ENCODE assay signal across 2 fruit fly cellular contexts in genomic region chr3L:14200966-14201365, dm6.
A peak's percentile ranks its signal among the peaks of the same experiment; 100 is the strongest.
TF ChIP-seq lines count a peak whose summit lies in the region.

No protein-coding gene starts in this region.

TF ChIP-seq in whole organism, embryonic, 481 proteins besides CTCF, POLR2A, EP300 and RAD21 (continued from another document and continues in another):
- TF ChIP-seq Side (GFP tag; optimal IDR thresholded peaks at IDR 0.05; lab: Kevin White, UChicago) = no peak
- TF ChIP-seq CG14014 (GFP tag; IDR thresholded peaks at IDR 0.05; lab: Robert Waterston, UW) = no peak
- no peak for TF ChIP-seq ap (GFP tag; IDR thresholded peaks at IDR 0.05; lab: Robert Waterston, UW)
- no peak for TF ChIP-seq CG11456 (GFP tag; IDR thresholded peaks at IDR 0.05; lab: Robert Waterston, UW)
- TF ChIP-seq gt (GFP tag; IDR thresholded peaks at IDR 0.05; lab: Robert Waterston, UW) = no peak
- no peak for TF ChIP-seq Ada2b (GFP tag; IDR thresholded peaks at IDR 0.05; lab: Robert Waterston, UW)
- TF ChIP-seq inv (GFP tag; IDR thresholded peaks at IDR 0.05; lab: Robert Waterston, UW; ENCODE audit: partially characterized antibody) = peak; percentile 43; the same call in 1 of the 2 replicates
- TF ChIP-seq Scr (GFP tag; IDR thresholded peaks at IDR 0.05; lab: Robert Waterston, UW; ENCODE audit: partially characterized antibody) = no peak
- peak; percentile 52; the same call in 1 of the 3 replicates for TF ChIP-seq so (GFP tag; IDR thresholded peaks at IDR 0.05; lab: Robert Waterston, UW)
- TF ChIP-seq CG10321 (GFP tag; IDR thresholded peaks at IDR 0.05; lab: Robert Waterston, UW) = peak; percentile 84
- TF ChIP-seq gfzf (GFP tag; optimal IDR thresholded peaks at IDR 0.05; lab: Kevin White, UChicago) = no peak
- TF ChIP-seq CG17359 (tag; optimal IDR thresholded peaks at IDR 0.05; lab: Kevin White, UChicago) = no peak
- no peak for TF ChIP-seq dpn (GFP tag; optimal IDR thresholded peaks at IDR 0.05; lab: Kevin White, UChicago)
- TF ChIP-seq Nf-YB (GFP tag; optimal IDR thresholded peaks at IDR 0.05; lab: Kevin White, UChicago) = peak; percentile 2
- TF ChIP-seq Ssrp (tag; optimal IDR thresholded peaks at IDR 0.05; lab: Kevin White, UChicago) = no peak
- peak in 1 of 2 experiments; percentile 54 for TF ChIP-seq Eip74EF (GFP tag; optimal IDR thresholded peaks at IDR 0.05; lab: Kevin White, UChicago)
- TF ChIP-seq CG6689 (GFP tag; IDR thresholded peaks at IDR 0.05; lab: Robert Waterston, UW) = no peak
- TF ChIP-seq her (GFP tag; optimal IDR thresholded peaks at IDR 0.05; lab: Kevin White, UChicago) = no peak
- TF ChIP-seq bigmax (GFP tag; optimal IDR thresholded peaks at IDR 0.05; lab: Kevin White, UChicago) = no peak
- TF ChIP-seq az2 (GFP tag; optimal IDR thresholded peaks at IDR 0.05; lab: Kevin White, UChicago) = no peak
- TF ChIP-seq CG10147 (GFP tag; optimal IDR thresholded peaks at IDR 0.05; lab: Kevin White, UChicago) = no peak
- TF ChIP-seq Hr3 (GFP tag; optimal IDR thresholded peaks at IDR 0.05; lab: Kevin White, UChicago) = no peak
- TF ChIP-seq cg (GFP tag; optimal IDR thresholded peaks at IDR 0.05; lab: Kevin White, UChicago) = peak; percentile 80
- TF ChIP-seq pzg (GFP tag; optimal IDR thresholded peaks at IDR 0.05; lab: Kevin White, UChicago) = no peak
- no peak for TF ChIP-seq ken (GFP tag; IDR thresholded peaks at IDR 0.05; lab: Robert Waterston, UW)
- no peak for TF ChIP-seq HmgZ (tag; optimal IDR thresholded peaks at IDR 0.05; lab: Kevin White, UChicago)
- TF ChIP-seq tap (tag; optimal IDR thresholded peaks at IDR 0.05; lab: Kevin White, UChicago) = no peak
- no peak for TF ChIP-seq CG7372 (GFP tag; IDR thresholded peaks at IDR 0.05; lab: Robert Waterston, UW)
- TF ChIP-seq D19A (tag; optimal IDR thresholded peaks at IDR 0.05; lab: Kevin White, UChicago) = no peak
- no peak for TF ChIP-seq CG8944 (GFP tag; optimal IDR thresholded peaks at IDR 0.05; lab: Kevin White, UChicago)
- no peak for TF ChIP-seq CG9215 (GFP tag; IDR thresholded peaks at IDR 0.05; lab: Robert Waterston, UW)
- TF ChIP-seq unc-4 (GFP tag; IDR thresholded peaks at IDR 0.05; lab: Robert Waterston, UW; ENCODE audit: partially characterized antibody) = no peak
- TF ChIP-seq Antp (GFP tag; optimal IDR thresholded peaks at IDR 0.05; lab: Kevin White, UChicago) = no peak
- TF ChIP-seq CG10274 (GFP tag; optimal IDR thresholded peaks at IDR 0.05; lab: Kevin White, UChicago) = no peak
- TF ChIP-seq gcm2 (GFP tag; optimal IDR thresholded peaks at IDR 0.05; lab: Kevin White, UChicago) = no peak
- TF ChIP-seq gsb (GFP tag; IDR thresholded peaks at IDR 0.05; lab: Robert Waterston, UW) = no peak
- TF ChIP-seq CG17186 (GFP tag; optimal IDR thresholded peaks at IDR 0.05; lab: Kevin White, UChicago) = no peak
- TF ChIP-seq fd96Cb (tag; optimal IDR thresholded peaks at IDR 0.05; lab: Kevin White, UChicago) = no peak
- no peak; the same call in 1 of the 2 replicates for TF ChIP-seq CG13287 (GFP tag; IDR thresholded peaks at IDR 0.05; lab: Robert Waterston, UW; ENCODE audit: partially characterized antibody)
- no peak for TF ChIP-seq NFAT (GFP tag; IDR thresholded peaks at IDR 0.05; lab: Robert Waterston, UW)
- no peak for TF ChIP-seq insv (GFP tag; optimal IDR thresholded peaks at IDR 0.05; lab: Kevin White, UChicago)
- no peak for TF ChIP-seq CG11696 (GFP tag; IDR thresholded peaks at IDR 0.05; lab: Robert Waterston, UW)
- TF ChIP-seq zfh1 (GFP tag; IDR thresholded peaks at IDR 0.05; lab: Robert Waterston, UW) = no peak
- TF ChIP-seq row (GFP tag; IDR thresholded peaks at IDR 0.05; lab: Robert Waterston, UW) = peak; percentile 32; the same call in 1 of the 3 replicates
- TF ChIP-seq CG3995 (GFP tag; optimal IDR thresholded peaks at IDR 0.05; lab: Kevin White, UChicago) = no peak
- no peak for TF ChIP-seq MBD-R2 (GFP tag; IDR thresholded peaks at IDR 0.05; lab: Robert Waterston, UW)
- peak; percentile 27; the same call in 1 of the 2 replicates for TF ChIP-seq CG17328 (GFP tag; IDR thresholded peaks at IDR 0.05; lab: Robert Waterston, UW)
- no peak for TF ChIP-seq CG8359 (GFP tag; optimal IDR thresholded peaks at IDR 0.05; lab: Kevin White, UChicago; ENCODE audit: borderline replicate concordance)
- no peak for TF ChIP-seq ham (GFP tag; IDR thresholded peaks at IDR 0.05; lab: Robert Waterston, UW)
- TF ChIP-seq fd3F (GFP tag; optimal IDR thresholded peaks at IDR 0.05; lab: Kevin White, UChicago) = no peak
- TF ChIP-seq CG30403 (GFP tag; optimal IDR thresholded peaks at IDR 0.05; lab: Kevin White, UChicago) = no peak
- TF ChIP-seq Atf6 (GFP tag; IDR thresholded peaks at IDR 0.05; lab: Robert Waterston, UW) = 0 out of 2 replicates have a peak, but pooled peaks have one; percentile 27
- TF ChIP-seq Dref (GFP tag; IDR thresholded peaks at IDR 0.05; lab: Robert Waterston, UW) = no peak
- no peak for TF ChIP-seq CG14667 (GFP tag; IDR thresholded peaks at IDR 0.05; lab: Robert Waterston, UW)
- no peak for TF ChIP-seq CG31441 (GFP tag; IDR thresholded peaks at IDR 0.05; lab: Robert Waterston, UW)
- TF ChIP-seq Dfd (GFP tag; optimal IDR thresholded peaks at IDR 0.05; lab: Kevin White, UChicago) = no peak
- TF ChIP-seq CHES-1-like (GFP tag; optimal IDR thresholded peaks at IDR 0.05; lab: Kevin White, UChicago) = no peak
- no peak for TF ChIP-seq CG17802 (tag; optimal IDR thresholded peaks at IDR 0.05; lab: Kevin White, UChicago)
- peak; percentile 65 for TF ChIP-seq CG5180 (GFP tag; optimal IDR thresholded peaks at IDR 0.05; lab: Kevin White, UChicago)
- no peak for TF ChIP-seq CG8290 (GFP tag; optimal IDR thresholded peaks at IDR 0.05; lab: Kevin White, UChicago)
- peak in 1 of 2 experiments; percentile 35 for TF ChIP-seq CG8290 (tag; optimal IDR thresholded peaks at IDR 0.05; lab: Kevin White, UChicago)
- TF ChIP-seq CG15696 (tag; optimal IDR thresholded peaks at IDR 0.05; lab: Kevin White, UChicago) = no peak
- TF ChIP-seq CG10959 (GFP tag; IDR thresholded peaks at IDR 0.05; lab: Robert Waterston, UW) = no peak
- no peak for TF ChIP-seq Atf3 (GFP tag; optimal IDR thresholded peaks at IDR 0.05; lab: Kevin White, UChicago)
- no peak for TF ChIP-seq yki (optimal IDR thresholded peaks at IDR 0.05; lab: Kevin White, UChicago)
- TF ChIP-seq sna (GFP tag; IDR thresholded peaks at IDR 0.05; lab: Robert Waterston, UW; ENCODE audit: partially characterized antibody) = no peak
- TF ChIP-seq CG6175 (GFP tag; IDR thresholded peaks at IDR 0.05; lab: Robert Waterston, UW) = no peak
- TF ChIP-seq Mrtf (GFP tag; IDR thresholded peaks at IDR 0.05; lab: Robert Waterston, UW) = no peak

TF ChIP-seq in whole organism, prepupa, 60 proteins besides CTCF, POLR2A, EP300 and RAD21 (continued from another document):
- TF ChIP-seq CG6854 (GFP tag; optimal IDR thresholded peaks at IDR 0.05; lab: Kevin White, UChicago) (peak; percentile 69), CG15336 (GFP tag; IDR thresholded peaks at IDR 0.05; lab: Robert Waterston, UW) (no peak)
